Fruit fly (Drosophila melanogaster): ENCODE results near the gene CG32037.

CG32037 gene

dm6 chr3L:9441907-9442479, 50.0 kb downstream of the CG32037 start, which contains the start of the genes Bet3 and Nf-YA (continued):
- TF ChIP-seq org-1 (GFP tag; optimal IDR thresholded peaks at IDR 0.05) (no peak), toy (GFP tag; IDR thresholded peaks at IDR 0.05) (no peak), CG17359 (tag; optimal IDR thresholded peaks at IDR 0.05) (peak; percentile 9), CG1603 (tag; optimal IDR thresholded peaks at IDR 0.05) (peak; percentile 79), Oaz (GFP tag; IDR thresholded peaks at IDR 0.05) (no peak), CG12391 (tag; optimal IDR thresholded peaks at IDR 0.05) (peak; percentile 71), CG10147 (GFP tag; optimal IDR thresholded peaks at IDR 0.05) (no peak), CG16779 (GFP tag; IDR thresholded peaks at IDR 0.05) (no peak), CG11504 (tag; optimal IDR thresholded peaks at IDR 0.05) (no peak), B-H2 (GFP tag; optimal IDR thresholded peaks at IDR 0.05) (peak; percentile 69), Hr51 (GFP tag; optimal IDR thresholded peaks at IDR 0.05) (peak; percentile 16 to 57), dysf (GFP tag; IDR thresholded peaks at IDR 0.05) (peak; percentile 31; the same call in 1 of the 3 replicates), Fer3 (tag; optimal IDR thresholded peaks at IDR 0.05) (peak; percentile 16), CG10462 (GFP tag; optimal IDR thresholded peaks at IDR 0.05) (no peak), HHEX (GFP tag; optimal IDR thresholded peaks at IDR 0.05) (peak; percentile 12), Fer2 (tag; optimal IDR thresholded peaks at IDR 0.05) (no peak), CkIIα-i1 (GFP tag; IDR thresholded peaks at IDR 0.05) (no peak), ranshi (GFP tag; IDR thresholded peaks at IDR 0.05) (peak; percentile 32; the same call in 1 of the 2 replicates), Myb (GFP tag; optimal IDR thresholded peaks at IDR 0.05) (peak; percentile 98), Atf3 (GFP tag; optimal IDR thresholded peaks at IDR 0.05) (peak; percentile 24), ems (GFP tag; optimal IDR thresholded peaks at IDR 0.05) (peak; percentile 29), CG10654 (GFP tag; optimal IDR thresholded peaks at IDR 0.05) (peak; percentile 50), da (GFP tag; optimal IDR thresholded peaks at IDR 0.05) (peak; percentile 0), CG7745 (tag; optimal IDR thresholded peaks at IDR 0.05) (no peak), sr (GFP tag; IDR thresholded peaks at IDR 0.05) (no peak), Bteb2 (GFP tag; optimal IDR thresholded peaks at IDR 0.05) (no peak), gfzf (GFP tag; optimal IDR thresholded peaks at IDR 0.05) (peak; percentile 54), HLH4C (GFP tag; IDR thresholded peaks at IDR 0.05; ENCODE audit: partially characterized antibody) (peak; percentile 69), CG6813 (GFP tag; optimal IDR thresholded peaks at IDR 0.05) (no peak), Side (GFP tag; optimal IDR thresholded peaks at IDR 0.05) (peak; percentile 8), CG8290 (GFP tag; optimal IDR thresholded peaks at IDR 0.05) (peak; percentile 80), CG8290 (tag; optimal IDR thresholded peaks at IDR 0.05) (peak in 1 of 2 experiments; percentile 73), CG7786 (GFP tag; optimal IDR thresholded peaks at IDR 0.05) (peak; percentile 51), bowl (GFP tag; IDR thresholded peaks at IDR 0.05) (no peak), scrt (GFP tag; optimal IDR thresholded peaks at IDR 0.05) (peak; percentile 20), so (GFP tag; IDR thresholded peaks at IDR 0.05) (no peak), Meics (GFP tag; optimal IDR thresholded peaks at IDR 0.05) (peak; percentile 49), CG30431 (GFP tag; optimal IDR thresholded peaks at IDR 0.05) (peak; percentile 3), CG6689 (GFP tag; IDR thresholded peaks at IDR 0.05) (no peak), CG4730 (GFP tag; IDR thresholded peaks at IDR 0.05) (0 out of 2 replicates have a peak, but pooled peaks have one; percentile 19), MBD-R2 (GFP tag; IDR thresholded peaks at IDR 0.05) (peak; percentile 95), mld (GFP tag; IDR thresholded peaks at IDR 0.05; ENCODE audit: partially characterized antibody) (peak; percentile 62; the same call in 1 of the 3 replicates), bcd (GFP tag; optimal IDR thresholded peaks at IDR 0.05) (peak; percentile 55), chn (GFP tag; optimal IDR thresholded peaks at IDR 0.05) (peak; percentile 66), CG15011 (GFP tag; optimal IDR thresholded peaks at IDR 0.05) (no peak), Neu2 (GFP tag; optimal IDR thresholded peaks at IDR 0.05; ENCODE audit: borderline replicate concordance) (no peak), CG10267 (tag; optimal IDR thresholded peaks at IDR 0.05) (peak; percentile 56), vnd (GFP tag; IDR thresholded peaks at IDR 0.05; ENCODE audit: partially characterized antibody) (peak; percentile 76), CG9817 (tag; optimal IDR thresholded peaks at IDR 0.05) (peak; percentile 58), CG34224 (GFP tag; IDR thresholded peaks at IDR 0.05; ENCODE audit: partially characterized antibody) (peak; percentile 83)

All from whole organism, embryonic.